Worm (Caenorhabditis elegans) whole organism, L3 larva: ENCODE results near the gene F48B9.8.

ENCODE experiments used
- ama-1 ChIP-seq: fragments of 150-350 bp; optimal IDR thresholded peaks from 2 replicates; lab custom pipeline; 2018
- ceh-16 ChIP-seq: sonication (generic microtip); optimal IDR thresholded peaks from 2 replicates; lab custom pipeline; 2017; ENCODE audit warnings: missing biosample characterization, missing genetic modification characterization
- ceh-28 ChIP-seq: fragments of 150-350 bp; optimal IDR thresholded peaks from 2 replicates; lab custom pipeline; 2014; ENCODE audit warnings: missing biosample characterization, missing genetic modification reagents, missing genetic modification characterization
- elt-1 ChIP-seq: fragments of 150-350 bp; optimal IDR thresholded peaks from 2 replicates; lab custom pipeline; 2014; ENCODE audit warnings: missing biosample characterization, missing genetic modification characterization
- fkh-2 ChIP-seq: fragments of 150-350 bp; optimal IDR thresholded peaks from 2 replicates; lab custom pipeline; 2014; ENCODE audit warnings: missing biosample characterization, missing genetic modification reagents, missing genetic modification characterization
- nhr-11 ChIP-seq: fragments of 150-350 bp; optimal IDR thresholded peaks from 2 replicates; lab custom pipeline; 2014; ENCODE audit warnings: missing biosample characterization, missing genetic modification characterization
- nhr-237 ChIP-seq: fragments of 150-350 bp; optimal IDR thresholded peaks from 2 replicates; lab custom pipeline; 2014; ENCODE audit warnings: missing biosample characterization, missing genetic modification characterization
- nhr-77 ChIP-seq: fragments of 150-350 bp; optimal IDR thresholded peaks from 2 replicates; lab custom pipeline; 2014; ENCODE audit warnings: missing biosample characterization, missing genetic modification characterization
- zag-1 ChIP-seq: fragments of 150-350 bp; optimal IDR thresholded peaks from 2 replicates; lab custom pipeline; 2014; ENCODE audit warnings: missing biosample characterization, missing genetic modification characterization
- ztf-4 ChIP-seq: fragments of 150-350 bp; optimal IDR thresholded peaks from 2 replicates; lab custom pipeline; 2014; ENCODE audit warnings: missing biosample characterization, missing genetic modification characterization

DNA sequence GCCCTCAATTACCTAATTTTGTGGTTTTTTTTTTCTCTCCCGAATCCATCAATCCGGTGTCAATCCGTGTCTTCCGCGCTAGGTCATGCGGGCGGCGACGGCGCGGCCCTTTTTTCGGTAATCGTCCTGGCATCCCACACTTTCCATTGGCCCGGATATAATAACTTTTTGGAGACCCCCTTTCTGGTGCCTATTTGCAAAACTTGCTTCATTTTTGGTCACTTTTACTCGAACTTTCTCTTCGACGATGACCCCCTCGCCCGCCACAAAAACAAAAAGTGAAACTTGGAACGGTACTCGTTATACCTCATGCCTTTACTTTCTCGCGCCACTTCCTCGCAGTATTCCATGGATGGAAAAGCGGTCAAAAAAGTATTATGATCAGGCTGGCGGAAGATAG lies 38.2 kb upstream of the F48B9.8 start:
- TF ChIP-seq ceh-16 (tag; lab: Kevin White, UChicago) (no peak), ama-1 (lab: Kevin White, UChicago) (no peak), nhr-77 (no peak), ceh-28 (no peak), fkh-2 (no peak), nhr-11 (tag; lab: Kevin White, UChicago) (no peak), nhr-237 (tag; lab: Kevin White, UChicago) (no peak), ztf-4 (tag; lab: Kevin White, UChicago) (no peak), zag-1 (no peak), elt-1 (tag; lab: Kevin White, UChicago) (no peak)
